Worm (Caenorhabditis elegans) whole organism, young adult: ENCODE results near the gene H34I24.1.

Experiments
- D2030.7 ChIP-seq: fragments of 200-800 bp; sonication (Bioruptor generic); IDR thresholded peaks from 2 replicates; pipeline ENCODE4 v1.3.6; 2022; ENCODE audit warnings: missing genetic modification reagents, missing genetic modification characterization, missing compliant biosample characterization
- F33H1.4 ChIP-seq: fragments of 200-800 bp; sonication (Bioruptor generic); IDR thresholded peaks from 2 replicates; pipeline ENCODE4 v1.3.6; 2022; ENCODE audit warnings: missing genetic modification reagents, missing genetic modification characterization, missing compliant biosample characterization
- F55B11.4 ChIP-seq: sonication (generic microtip); optimal IDR thresholded peaks from 2 replicates; lab custom pipeline; 2016; ENCODE audit warnings: missing compliant biosample characterization, missing genetic modification characterization, borderline replicate concordance; ENCODE audit not compliant: insufficient read depth
- F57C9.4 ChIP-seq: sonication (generic microtip); optimal IDR thresholded peaks from 2 replicates; lab custom pipeline; 2017; ENCODE audit warnings: mild to moderate bottlenecking, missing genetic modification characterization, missing compliant biosample characterization
- K11D2.4 ChIP-seq: fragments of 200-800 bp; sonication (Bioruptor generic); IDR thresholded peaks from 2 replicates; pipeline ENCODE4 v1.3.6; 2022; ENCODE audit warnings: missing genetic modification reagents, missing genetic modification characterization, missing compliant biosample characterization
- Y53G8AR.9 ChIP-seq: fragments of 200-800 bp; sonication (Bioruptor generic); conservative IDR thresholded peaks from 2 replicates; pipeline ENCODE4 v1.3.6; 2022; ENCODE audit warnings: missing genetic modification reagents, missing genetic modification characterization, missing compliant biosample characterization
- Y95B8A.8 ChIP-seq: fragments of 200-800 bp; sonication (Bioruptor generic); IDR thresholded peaks from 2 replicates; pipeline ENCODE4 v1.3.6; 2022; ENCODE audit warnings: missing genetic modification reagents, missing genetic modification characterization, missing compliant biosample characterization
- aptf-2 ChIP-seq: fragments of 200-800 bp; sonication (Bioruptor generic); conservative IDR thresholded peaks from 2 replicates; pipeline ENCODE4 v1.3.6; 2022; ENCODE audit warnings: missing genetic modification reagents, missing genetic modification characterization, missing compliant biosample characterization
- athp-1 ChIP-seq: sonication (generic microtip); optimal IDR thresholded peaks from 2 replicates; lab custom pipeline; 2017; ENCODE audit warnings: mild to moderate bottlenecking, missing genetic modification characterization, missing compliant biosample characterization
- ceh-40 ChIP-seq: fragments of 200-800 bp; sonication (Bioruptor generic); IDR thresholded peaks from 2 replicates; pipeline ENCODE4 v1.3.6; 2022; ENCODE audit warnings: missing genetic modification characterization, missing compliant biosample characterization
- ceh-79 ChIP-seq: sonication (generic microtip); optimal IDR thresholded peaks from 2 replicates; lab custom pipeline; 2017; ENCODE audit warnings: mild to moderate bottlenecking, missing genetic modification characterization, missing compliant biosample characterization
- ceh-91 ChIP-seq: fragments of 200-800 bp; sonication (Bioruptor generic); IDR thresholded peaks from 2 replicates; pipeline ENCODE4 v1.3.6; 2022; ENCODE audit warnings: missing genetic modification reagents, missing genetic modification characterization, missing compliant biosample characterization
- chd-7 ChIP-seq: sonication (generic microtip); optimal IDR thresholded peaks from 2 replicates; lab custom pipeline; 2016; ENCODE audit warnings: mild to moderate bottlenecking, missing genetic modification characterization, moderate library complexity, missing compliant biosample characterization
- die-1 ChIP-seq: sonication (generic microtip); optimal IDR thresholded peaks from 2 replicates; lab custom pipeline; 2016; ENCODE audit warnings: missing genotype, mild to moderate bottlenecking, missing genetic modification characterization, missing compliant biosample characterization
- dpl-1 ChIP-seq: fragments of 150-350 bp; optimal IDR thresholded peaks from 2 replicates; lab custom pipeline; 2014; ENCODE audit warnings: missing biosample characterization, missing genetic modification reagents, missing genetic modification characterization
- efl-1 ChIP-seq: fragments of 150-350 bp; optimal IDR thresholded peaks from 2 replicates; lab custom pipeline; 2014; ENCODE audit warnings: missing biosample characterization, missing genetic modification reagents, missing genetic modification characterization
- ekl-4 ChIP-seq: fragments of 200-800 bp; sonication (Bioruptor generic); IDR thresholded peaks from 2 replicates; pipeline ENCODE4 v1.3.6; 2022; ENCODE audit warnings: missing genetic modification reagents, missing genetic modification characterization, missing compliant biosample characterization
- ets-4 ChIP-seq: fragments of 200-800 bp; sonication (Bioruptor generic); optimal IDR thresholded peaks from 2 replicates; lab custom pipeline; 2018; ENCODE audit warnings: mild to moderate bottlenecking, missing genetic modification characterization, missing compliant biosample characterization
- hmg-1.2 ChIP-seq: fragments of 200-800 bp; sonication (Bioruptor generic); IDR thresholded peaks from 2 replicates; pipeline ENCODE4 v1.3.6; 2022; ENCODE audit warnings: missing genetic modification reagents, missing genetic modification characterization, missing compliant biosample characterization
- hmg-20 ChIP-seq: fragments of 200-800 bp; sonication (Bioruptor generic); IDR thresholded peaks from 2 replicates; pipeline ENCODE4 v1.3.6; 2022; ENCODE audit warnings: missing genetic modification reagents, missing genetic modification characterization, missing compliant biosample characterization
- let-526 ChIP-seq: fragments of 200-800 bp; sonication (Bioruptor generic); IDR thresholded peaks from 2 replicates; pipeline ENCODE4 v1.3.6; 2022; ENCODE audit warnings: missing genetic modification reagents, missing genetic modification characterization, missing compliant biosample characterization
- let-607 ChIP-seq, 2 experiments: fragments of 200-800 bp in 1 of 2; sonication (Bioruptor generic) in 1 of 2; sonication (generic microtip) in 1 of 2; optimal IDR thresholded peaks; 2 replicates each; lab custom pipeline; 2016 to 2018; ENCODE audit warnings: mild to moderate bottlenecking in 2 of 2, missing compliant biosample characterization in 2 of 2, missing genetic modification characterization in 2 of 2, moderate library complexity in 2 of 2, missing genotype in 1 of 2
- lin-54 ChIP-seq: fragments of 200-800 bp; sonication (Bioruptor generic); optimal IDR thresholded peaks from 2 replicates; lab custom pipeline; 2018; ENCODE audit warnings: mild to moderate bottlenecking, missing genetic modification characterization, missing compliant biosample characterization
- lir-1 ChIP-seq: fragments of 200-800 bp; sonication (Bioruptor generic); conservative IDR thresholded peaks from 2 replicates; pipeline ENCODE4 v1.3.6; 2022; ENCODE audit warnings: missing genetic modification reagents, missing genetic modification characterization, missing compliant biosample characterization
- lsl-1 ChIP-seq: fragments of 200-800 bp; sonication (Bioruptor generic); optimal IDR thresholded peaks from 2 replicates; lab custom pipeline; 2018; ENCODE audit warnings: mild to moderate bottlenecking, missing genetic modification characterization, moderate library complexity, missing compliant biosample characterization
- madf-6 ChIP-seq: fragments of 200-800 bp; sonication (Bioruptor generic); IDR thresholded peaks from 2 replicates; pipeline ENCODE4 v1.3.6; 2022; ENCODE audit warnings: missing genetic modification reagents, missing genetic modification characterization, missing compliant biosample characterization
- madf-8 ChIP-seq: fragments of 200-800 bp; sonication (Bioruptor generic); conservative IDR thresholded peaks from 2 replicates; pipeline ENCODE4 v1.3.6; 2022; ENCODE audit warnings: missing genetic modification reagents, missing genetic modification characterization, missing compliant biosample characterization
- nhr-80 ChIP-seq: sonication (generic microtip); optimal IDR thresholded peaks from 2 replicates; lab custom pipeline; 2016; ENCODE audit warnings: missing genetic modification characterization, missing compliant biosample characterization
- nhr-90 ChIP-seq: sonication (generic microtip); optimal IDR thresholded peaks from 2 replicates; lab custom pipeline; 2016; ENCODE audit warnings: missing genotype, mild to moderate bottlenecking, missing genetic modification characterization, missing compliant biosample characterization
- pbrm-1 ChIP-seq: fragments of 200-800 bp; sonication (Bioruptor generic); IDR thresholded peaks from 2 replicates; pipeline ENCODE4 v1.3.6; 2022; ENCODE audit warnings: missing genetic modification reagents, missing genetic modification characterization, missing compliant biosample characterization
- rpc-1 ChIP-seq, 2 experiments: fragments of 150-350 bp in 1 of 2; sonication (generic microtip) in 1 of 2; optimal IDR thresholded peaks; 2 replicates each; lab custom pipeline; 2014 to 2018; ENCODE audit warnings: missing biosample characterization in 1 of 2, missing genetic modification characterization in 1 of 2, missing genetic modification reagents in 1 of 2, missing genotype in 1 of 2
- snpc-1.3 ChIP-seq: sonication (generic microtip); optimal IDR thresholded peaks from 2 replicates; lab custom pipeline; 2017; ENCODE audit warnings: missing genetic modification characterization, mild to moderate bottlenecking, missing compliant biosample characterization, antibody characterized with exemption, moderate library complexity, missing genotype, missing genetic modification reagents; ENCODE audit not compliant: insufficient read depth
- snpc-3.4 ChIP-seq: sonication (generic microtip); optimal IDR thresholded peaks from 2 replicates; lab custom pipeline; 2017; ENCODE audit warnings: missing genetic modification characterization, mild to moderate bottlenecking, missing compliant biosample characterization, antibody characterized with exemption, moderate library complexity, missing genotype, missing genetic modification reagents
- snpc-4 ChIP-seq, 5 experiments: fragments of 150-350 bp in 1 of 5; sonication (generic microtip) in 4 of 5; optimal IDR thresholded peaks; 2 replicates each; lab custom pipeline; 2014 to 2018; ENCODE audit warnings: missing genetic modification characterization in 5 of 5, missing biosample characterization in 3 of 5, antibody characterized with exemption in 2 of 5, mild to moderate bottlenecking in 2 of 5, missing compliant biosample characterization in 2 of 5, missing genotype in 2 of 5, moderate library complexity in 2 of 5, missing genetic modification reagents in 1 of 5
- tbp1 ChIP-seq: fragments of 200-800 bp; sonication (Bioruptor generic); optimal IDR thresholded peaks from 2 replicates; lab custom pipeline; 2018; ENCODE audit warnings: mild to moderate bottlenecking, missing genetic modification characterization, missing compliant biosample characterization
- tbx-9 ChIP-seq: sonication (generic microtip); optimal IDR thresholded peaks from 2 replicates; lab custom pipeline; 2016; ENCODE audit warnings: borderline replicate concordance, missing genetic modification characterization, inconsistent platforms, missing compliant biosample characterization
- unc-130 ChIP-seq: sonication (generic microtip); optimal IDR thresholded peaks from 2 replicates; lab custom pipeline; 2016; ENCODE audit warnings: missing genetic modification reagents, missing genetic modification characterization, missing compliant biosample characterization
- zim-3 ChIP-seq: sonication (generic microtip); optimal IDR thresholded peaks from 2 replicates; lab custom pipeline; 2017; ENCODE audit warnings: mild to moderate bottlenecking, missing genetic modification characterization, moderate library complexity, missing compliant biosample characterization
- ztf-22 ChIP-seq: fragments of 200-800 bp; sonication (Bioruptor generic); optimal IDR thresholded peaks from 2 replicates; lab custom pipeline; 2018; ENCODE audit warnings: mild to moderate bottlenecking, missing genetic modification characterization, moderate library complexity, missing compliant biosample characterization

H34I24.1 gene

DNA sequence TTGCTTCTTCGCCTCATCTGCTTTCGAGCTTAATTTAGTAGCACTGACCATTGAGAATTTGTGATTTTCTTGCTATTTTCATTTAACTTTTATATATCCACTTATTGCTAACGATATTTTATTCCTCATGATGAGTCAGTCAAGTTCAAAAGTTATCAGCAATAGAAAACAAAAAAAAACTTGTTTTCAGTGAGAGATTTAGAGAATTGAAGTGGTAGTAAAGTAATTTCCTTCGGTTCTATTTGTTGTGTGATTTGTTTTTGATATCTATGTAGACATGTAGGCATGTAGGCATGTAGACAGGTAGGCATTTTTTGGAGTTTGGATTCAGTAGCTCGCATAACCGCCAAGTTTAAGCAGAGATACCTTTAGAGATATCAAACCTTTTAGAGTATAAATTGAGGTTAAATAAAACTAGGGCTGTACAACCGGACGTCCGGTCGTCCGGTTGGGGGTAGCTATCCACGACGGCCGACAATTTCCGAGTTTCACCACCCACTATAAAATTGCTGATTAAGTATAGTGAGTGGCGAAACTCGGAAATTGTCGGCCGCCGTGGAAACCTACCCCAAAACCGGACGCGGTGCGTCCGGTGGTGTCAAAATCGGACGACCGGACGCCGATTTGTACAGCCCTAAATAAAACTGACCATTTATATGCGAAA is 5.8 kb upstream of the H34I24.1 start, which contains the start of gene Y71H2AR.2:
TSS of gene Y71H2AR.2 (minus strand) at position 51 of the 664 bp plus-strand sequence.
- TF ChIP-seq snpc-4 (GFP tag; optimal IDR thresholded peaks at IDR 0.05; lab: Kevin White, UChicago) (no peak), snpc-4 (tag; optimal IDR thresholded peaks at IDR 0.05; lab: Kevin White, UChicago) (peak in 2 of 4 experiments; percentile 60 to 81), unc-130 (no peak)
- TF ChIP-seq, all 124 proteins: peak for 1

DNA sequence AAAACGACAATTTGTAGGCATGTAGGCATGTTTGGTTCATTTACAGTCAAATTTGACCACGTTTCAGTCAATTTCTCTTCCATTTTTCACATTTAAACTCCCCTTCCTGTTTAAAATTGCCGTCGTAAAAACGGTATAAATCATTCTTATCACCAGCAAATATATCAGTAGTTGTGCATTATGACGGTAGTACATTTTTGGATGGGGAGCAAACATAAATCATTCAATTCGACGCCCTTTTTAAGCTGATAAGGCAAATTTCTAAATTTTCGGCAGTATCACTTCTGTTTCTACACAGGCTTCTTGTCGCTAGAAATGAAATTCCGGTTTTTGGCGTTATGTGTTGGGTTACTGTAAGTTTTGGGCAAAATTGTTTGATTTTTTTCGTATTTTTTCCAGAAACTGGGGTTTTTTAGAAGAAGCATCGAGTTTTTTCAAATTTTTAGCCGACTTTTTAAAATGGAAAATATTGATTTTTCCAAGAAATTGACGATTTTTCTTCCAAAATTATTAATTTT is 4.9 kb upstream of the H34I24.1 start, which contains the start of gene H34I24.2:
TSS of gene H34I24.2 (plus strand) at position 189 of the 518 bp plus-strand sequence.
- peak; percentile 1 for TF ChIP-seq ets-4 (GFP tag; lab: Kevin White, UChicago)
- peak; percentile 55 for TF ChIP-seq nhr-80 (tag; lab: Kevin White, UChicago)
- TF ChIP-seq lin-54 (GFP tag; lab: Kevin White, UChicago): no peak

DNA sequence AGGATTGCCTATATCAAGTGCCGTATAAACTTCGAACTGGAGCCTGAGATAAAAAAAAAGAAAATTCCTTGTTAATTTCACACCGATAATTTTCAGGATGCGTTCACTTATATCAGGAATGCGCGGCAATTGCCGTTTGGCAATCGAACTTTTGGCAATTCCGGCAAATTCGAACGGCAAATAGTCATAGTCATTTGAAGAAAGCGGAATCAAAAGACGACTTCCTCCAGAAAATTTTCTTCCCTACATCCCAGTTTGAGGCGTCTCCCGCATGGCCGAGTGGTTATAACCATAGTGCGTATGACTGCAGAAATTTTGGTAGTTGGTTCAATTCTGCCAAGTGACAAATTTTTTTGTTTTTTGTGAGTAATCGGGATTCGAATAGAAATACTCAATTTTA is 9.1 kb downstream of the H34I24.1 start, which contains the start of gene F56F11.4:
TSS of gene F56F11.4 (plus strand) at position 301 of the 400 bp plus-strand sequence.
- TF ChIP-seq rpc-1 (optimal IDR thresholded peaks at IDR 0.05; lab: Kevin White, UChicago) (no peak), rpc-1 (tag; optimal IDR thresholded peaks at IDR 0.05; lab: Kevin White, UChicago) (peak; percentile 14), F57C9.4 (no peak), ceh-40 (no peak)

DNA sequence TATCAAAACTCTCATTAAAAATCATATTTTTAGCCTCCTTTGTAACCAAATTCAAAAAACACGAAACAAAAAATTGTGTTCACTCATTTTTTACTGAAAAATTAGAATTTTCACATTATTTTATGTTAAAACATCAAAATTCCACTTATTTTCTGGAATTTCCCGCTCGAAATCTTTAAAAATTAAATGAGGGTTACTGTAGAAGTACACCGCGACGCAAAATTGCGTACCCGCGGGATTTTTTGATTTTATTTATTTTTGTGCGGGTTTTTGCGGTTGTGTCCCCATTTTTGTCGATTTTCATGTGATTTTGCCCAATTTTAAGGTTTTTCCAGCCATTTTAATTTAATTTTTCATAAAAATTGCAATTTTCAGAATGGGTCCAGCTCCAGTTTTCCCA is 11.5 kb downstream of the H34I24.1 start:
- TF ChIP-seq efl-1 (GFP tag; lab: Kevin White, UChicago) (peak; percentile 94), zim-3 (tag; lab: Kevin White, UChicago) (no peak), lsl-1 (GFP tag; lab: Kevin White, UChicago) (peak; percentile 94), ceh-79 (tag; lab: Kevin White, UChicago) (no peak), rpc-1 (optimal IDR thresholded peaks at IDR 0.05; lab: Kevin White, UChicago) (no peak), rpc-1 (tag; optimal IDR thresholded peaks at IDR 0.05; lab: Kevin White, UChicago) (no peak), ekl-4 (no peak), K11D2.4 (no peak), D2030.7 (GFP tag; lab: Robert Waterston, UW) (peak; percentile 83), let-526 (no peak), die-1 (tag; lab: Kevin White, UChicago) (no peak), madf-6 (GFP tag; lab: Robert Waterston, UW) (peak; percentile 95), nhr-90 (tag; lab: Kevin White, UChicago) (no peak), madf-8 (peak; percentile 89), ceh-91 (GFP tag; lab: Robert Waterston, UW) (peak; percentile 83), Y95B8A.8 (GFP tag; lab: Robert Waterston, UW) (no peak), snpc-1.3 (peak; percentile 16), lir-1 (GFP tag; lab: Robert Waterston, UW) (0 out of 2 replicates have a peak, but pooled peaks have one; percentile 21), hmg-1.2 (GFP tag; lab: Robert Waterston, UW) (peak; percentile 54; the same call in 1 of the 2 replicates), snpc-3.4 (peak; percentile 36), tbp1 (GFP tag; lab: Kevin White, UChicago) (peak; percentile 20), let-607 (tag; optimal IDR thresholded peaks at IDR 0.05; lab: Kevin White, UChicago) (no peak), dpl-1 (GFP tag; lab: Kevin White, UChicago) (peak; percentile 80), F33H1.4 (GFP tag; lab: Robert Waterston, UW) (peak; percentile 78), ztf-22 (GFP tag; lab: Kevin White, UChicago) (no peak), F55B11.4 (no peak), chd-7 (tag; lab: Kevin White, UChicago) (no peak), pbrm-1 (no peak), tbx-9 (no peak), aptf-2 (GFP tag; lab: Robert Waterston, UW) (no peak), hmg-20 (no peak), Y53G8AR.9 (0 out of 2 replicates have a peak, but pooled peaks have one; percentile 21), ceh-40 (no peak), athp-1 (tag; lab: Kevin White, UChicago) (no peak)
